Worm (Caenorhabditis elegans) whole organism, L2 larva: ENCODE results near the gene lit-1.

Experiments
- C34F6.9 ChIP-seq: fragments of 150-350 bp; optimal IDR thresholded peaks from 2 replicates; lab custom pipeline; 2014; ENCODE audit warnings: missing biosample characterization, missing genetic modification characterization
- F13H6.1 ChIP-seq: sonication (generic microtip); optimal IDR thresholded peaks from 2 replicates; lab custom pipeline; 2016; ENCODE audit warnings: missing genetic modification characterization, missing compliant biosample characterization
- R02D3.7 ChIP-seq: fragments of 150-350 bp; optimal IDR thresholded peaks from 2 replicates; lab custom pipeline; 2014; ENCODE audit warnings: missing biosample characterization, missing genetic modification characterization
- Y55F3AM.14 ChIP-seq: fragments of 200-800 bp; sonication (Bioruptor generic); optimal IDR thresholded peaks from 2 replicates; lab custom pipeline; 2018; ENCODE audit warnings: mild to moderate bottlenecking, missing genetic modification characterization, missing compliant biosample characterization
- ZK546.5 ChIP-seq: sonication (generic microtip); optimal IDR thresholded peaks from 2 replicates; lab custom pipeline; 2017; ENCODE audit warnings: missing biosample characterization, missing genetic modification characterization
- alr-1 ChIP-seq: fragments of 150-350 bp; optimal IDR thresholded peaks from 2 replicates; lab custom pipeline; 2014; ENCODE audit warnings: missing biosample characterization, missing genetic modification characterization
- aly-2 ChIP-seq: fragments of 150-350 bp; optimal IDR thresholded peaks from 2 replicates; lab custom pipeline; 2014; ENCODE audit warnings: missing biosample characterization, missing genetic modification characterization
- ama-1 ChIP-seq: fragments of 150-350 bp; optimal IDR thresholded peaks from 2 replicates; lab custom pipeline; 2018; ENCODE audit warnings: inconsistent platforms
- blmp-1 ChIP-seq: sonication (generic microtip); optimal IDR thresholded peaks from 2 replicates; lab custom pipeline; 2017; ENCODE audit warnings: missing genetic modification characterization, mild to moderate bottlenecking, missing compliant biosample characterization, antibody characterized with exemption, moderate library complexity; ENCODE audit not compliant: insufficient read depth
- ceh-16 ChIP-seq: fragments of 150-350 bp; optimal IDR thresholded peaks from 2 replicates; lab custom pipeline; 2014; ENCODE audit warnings: missing biosample characterization, missing genetic modification characterization
- ceh-82 ChIP-seq: fragments of 150-350 bp; optimal IDR thresholded peaks from 2 replicates; lab custom pipeline; 2014; ENCODE audit warnings: missing biosample characterization, missing genetic modification characterization
- crh-2 ChIP-seq: sonication (generic microtip); optimal IDR thresholded peaks from 2 replicates; lab custom pipeline; 2017; ENCODE audit warnings: missing biosample characterization, missing genetic modification characterization
- dmd-4 ChIP-seq: sonication (generic microtip); optimal IDR thresholded peaks from 2 replicates; lab custom pipeline; 2017; ENCODE audit warnings: missing biosample characterization, missing genetic modification characterization
- egl-27 ChIP-seq: sonication (generic microtip); optimal IDR thresholded peaks from 3 replicates; lab custom pipeline; 2017; ENCODE audit warnings: missing biosample characterization, missing genetic modification reagents, missing genetic modification characterization
- elt-1 ChIP-seq: fragments of 150-350 bp; optimal IDR thresholded peaks from 2 replicates; lab custom pipeline; 2014; ENCODE audit warnings: missing biosample characterization, missing genetic modification characterization
- elt-3 ChIP-seq: sonication (generic microtip); optimal IDR thresholded peaks from 2 replicates; lab custom pipeline; 2017; ENCODE audit warnings: missing biosample characterization, missing genetic modification characterization
- fos-1 ChIP-seq: fragments of 150-350 bp; optimal IDR thresholded peaks from 2 replicates; lab custom pipeline; 2014; ENCODE audit warnings: missing biosample characterization, missing genetic modification characterization
- gmeb-1 ChIP-seq: fragments of 150-350 bp; optimal IDR thresholded peaks from 2 replicates; lab custom pipeline; 2014; ENCODE audit warnings: missing biosample characterization, missing genetic modification characterization
- lin-11 ChIP-seq: fragments of 150-350 bp; sonication (generic microtip); optimal IDR thresholded peaks from 2 replicates; lab custom pipeline; 2014; ENCODE audit warnings: missing biosample characterization, missing genetic modification characterization, inconsistent platforms, mixed read lengths
- lin-13 ChIP-seq: fragments of 150-350 bp; optimal IDR thresholded peaks from 2 replicates; lab custom pipeline; 2014; ENCODE audit warnings: missing biosample characterization, missing genetic modification reagents, missing genetic modification characterization
- lin-39 ChIP-seq: fragments of 150-350 bp; optimal IDR thresholded peaks from 2 replicates; lab custom pipeline; 2014; ENCODE audit warnings: missing biosample characterization, missing genetic modification reagents, missing genetic modification characterization
- lsy-2 ChIP-seq, 2 experiments: fragments of 150-350 bp in 1 of 2; sonication (generic microtip) in 1 of 2; optimal IDR thresholded peaks; 2 replicates each; lab custom pipeline; 2014 to 2017; ENCODE audit warnings: missing biosample characterization in 2 of 2, missing genetic modification characterization in 2 of 2
- mab-5 ChIP-seq: fragments of 150-350 bp; optimal IDR thresholded peaks from 2 replicates; lab custom pipeline; 2014; ENCODE audit warnings: missing biosample characterization, missing genetic modification characterization
- mbf-1 ChIP-seq: sonication (generic microtip); optimal IDR thresholded peaks from 2 replicates; lab custom pipeline; 2017; ENCODE audit warnings: missing biosample characterization, missing genetic modification characterization
- mdl-1 ChIP-seq, 2 experiments: fragments of 150-350 bp in 1 of 2; sonication (generic microtip) in 1 of 2; optimal IDR thresholded peaks; 2 replicates each; lab custom pipeline; 2017; ENCODE audit warnings: missing biosample characterization in 2 of 2, missing genetic modification characterization in 2 of 2
- nhr-10 ChIP-seq: sonication (generic microtip); optimal IDR thresholded peaks from 2 replicates; lab custom pipeline; 2017; ENCODE audit warnings: missing biosample characterization, missing genetic modification characterization
- nhr-11 ChIP-seq: fragments of 150-350 bp; optimal IDR thresholded peaks from 2 replicates; lab custom pipeline; 2014; ENCODE audit warnings: missing biosample characterization, missing genetic modification characterization
- nhr-12 ChIP-seq: fragments of 150-350 bp; optimal IDR thresholded peaks from 2 replicates; lab custom pipeline; 2014; ENCODE audit warnings: missing biosample characterization, missing genetic modification characterization
- nhr-129 ChIP-seq: fragments of 150-350 bp; optimal IDR thresholded peaks from 2 replicates; lab custom pipeline; 2014; ENCODE audit warnings: missing biosample characterization, missing genetic modification characterization
- nhr-21 ChIP-seq: fragments of 150-350 bp; optimal IDR thresholded peaks from 2 replicates; lab custom pipeline; 2014; ENCODE audit warnings: missing biosample characterization, missing genetic modification characterization
- nhr-23 ChIP-seq: fragments of 150-350 bp; optimal IDR thresholded peaks from 2 replicates; lab custom pipeline; 2014; ENCODE audit warnings: missing biosample characterization, missing genetic modification reagents, missing genetic modification characterization
- nhr-237 ChIP-seq: fragments of 150-350 bp; optimal IDR thresholded peaks from 2 replicates; lab custom pipeline; 2014; ENCODE audit warnings: missing biosample characterization, missing genetic modification characterization
- nhr-25 ChIP-seq: fragments of 150-350 bp; sonication (generic microtip); optimal IDR thresholded peaks from 3 replicates; lab custom pipeline; 2014; ENCODE audit warnings: missing biosample characterization, missing genetic modification characterization
- nhr-6 ChIP-seq: fragments of 150-350 bp; optimal IDR thresholded peaks from 2 replicates; lab custom pipeline; 2014; ENCODE audit warnings: missing biosample characterization, missing genetic modification characterization
- nhr-77 ChIP-seq: fragments of 150-350 bp; optimal IDR thresholded peaks from 2 replicates; lab custom pipeline; 2014; ENCODE audit warnings: missing biosample characterization, missing genetic modification characterization
- peb-1 ChIP-seq: fragments of 150-350 bp; optimal IDR thresholded peaks from 2 replicates; lab custom pipeline; 2014; ENCODE audit warnings: missing biosample characterization, missing genetic modification characterization
- sem-4 ChIP-seq: fragments of 150-350 bp; optimal IDR thresholded peaks from 2 replicates; lab custom pipeline; 2014; ENCODE audit warnings: missing biosample characterization, missing genetic modification reagents, missing genetic modification characterization
- skn-1 ChIP-seq: sonication (generic microtip); optimal IDR thresholded peaks from 2 replicates; lab custom pipeline; 2017; ENCODE audit warnings: missing biosample characterization, missing genetic modification characterization
- sma-3 ChIP-seq: sonication (generic microtip); optimal IDR thresholded peaks from 2 replicates; lab custom pipeline; 2016; ENCODE audit warnings: missing genetic modification reagents, missing genetic modification characterization, missing compliant biosample characterization
- sma-9 ChIP-seq, 2 experiments: fragments of 150-350 bp in 1 of 2; sonication (generic microtip) in 1 of 2; optimal IDR thresholded peaks; 2 replicates each; lab custom pipeline; 2014 to 2016; ENCODE audit warnings: missing genetic modification characterization in 2 of 2, mild to moderate bottlenecking in 1 of 2, missing biosample characterization in 1 of 2, missing compliant biosample characterization in 1 of 2, missing genetic modification reagents in 1 of 2, moderate library complexity in 1 of 2
- snpc-4 ChIP-seq: fragments of 150-350 bp; optimal IDR thresholded peaks from 2 replicates; lab custom pipeline; 2014; ENCODE audit warnings: missing biosample characterization, missing genetic modification characterization
- unc-39 ChIP-seq: fragments of 150-350 bp; optimal IDR thresholded peaks from 2 replicates; lab custom pipeline; 2014; ENCODE audit warnings: missing biosample characterization, missing genetic modification characterization
- unc-55 ChIP-seq: fragments of 150-350 bp; sonication (generic microtip); optimal IDR thresholded peaks from 3 replicates; lab custom pipeline; 2014; ENCODE audit warnings: missing biosample characterization, missing genetic modification reagents, missing genetic modification characterization
- unc-62 ChIP-seq: fragments of 150-350 bp; optimal IDR thresholded peaks from 2 replicates; lab custom pipeline; 2014; ENCODE audit warnings: missing biosample characterization, missing genetic modification reagents, missing genetic modification characterization
- zag-1 ChIP-seq: fragments of 150-350 bp; optimal IDR thresholded peaks from 2 replicates; lab custom pipeline; 2014; ENCODE audit warnings: missing biosample characterization, missing genetic modification characterization
- ztf-1 ChIP-seq: fragments of 200-800 bp; sonication (Bioruptor generic); conservative IDR thresholded peaks from 2 replicates; pipeline ENCODE4 v1.3.6; 2022; ENCODE audit warnings: missing genetic modification characterization, missing compliant biosample characterization
- ztf-11 ChIP-seq: sonication (generic microtip); optimal IDR thresholded peaks from 2 replicates; lab custom pipeline; 2017; ENCODE audit warnings: missing biosample characterization, missing genetic modification characterization
- ztf-4 ChIP-seq: fragments of 150-350 bp; optimal IDR thresholded peaks from 2 replicates; lab custom pipeline; 2014; ENCODE audit warnings: missing biosample characterization, missing genetic modification characterization

The lit-1 gene

ce11 chrIII:13709122-13709521, 7.3 kb downstream of the lit-1 start:
- TF ChIP-seq nhr-25 (tag; lab: Kevin White, UChicago) (peak; percentile 4), gmeb-1 (no peak), nhr-129 (tag; lab: Kevin White, UChicago) (peak; percentile 30), nhr-6 (no peak), blmp-1 (peak; percentile 85), sma-3 (GFP tag; lab: Kevin White, UChicago) (peak; percentile 4)

ce11 chrIII:13710666-13711065, 8.9 kb downstream of the lit-1 start:
- TF ChIP-seq F13H6.1 (tag; lab: Kevin White, UChicago): peak; percentile 11
- peak; percentile 29 for TF ChIP-seq nhr-25 (tag; lab: Kevin White, UChicago)
- TF ChIP-seq sma-9 (GFP tag; optimal IDR thresholded peaks at IDR 0.05; lab: Kevin White, UChicago): peak; percentile 25
- no peak for TF ChIP-seq sma-9 (tag; optimal IDR thresholded peaks at IDR 0.05; lab: Kevin White, UChicago)
- TF ChIP-seq fos-1: no peak
- no peak for TF ChIP-seq nhr-10 (tag; lab: Kevin White, UChicago)
- TF ChIP-seq nhr-12 (tag; lab: Kevin White, UChicago): no peak
- no peak for TF ChIP-seq ama-1 (lab: Kevin White, UChicago)

- TF ChIP-seq sem-4 (tag; lab: Kevin White, UChicago): peak; percentile 41
- TF ChIP-seq snpc-4: no peak
- TF ChIP-seq zag-1 (tag; lab: Kevin White, UChicago): peak; percentile 36
- TF ChIP-seq nhr-12 (tag; lab: Kevin White, UChicago): no peak
- no peak for TF ChIP-seq ztf-1 (GFP tag; lab: Robert Waterston, UW)
- no peak for TF ChIP-seq nhr-77 (tag; lab: Kevin White, UChicago)
- TF ChIP-seq sma-9 (GFP tag; optimal IDR thresholded peaks at IDR 0.05; lab: Kevin White, UChicago): peak; percentile 87
- no peak for TF ChIP-seq sma-9 (tag; optimal IDR thresholded peaks at IDR 0.05; lab: Kevin White, UChicago)
- peak; percentile 16 for TF ChIP-seq C34F6.9
- peak; percentile 35 for TF ChIP-seq mab-5 (tag; lab: Kevin White, UChicago)
- TF ChIP-seq sma-3 (GFP tag; lab: Kevin White, UChicago): no peak
- TF ChIP-seq dmd-4 (tag; lab: Kevin White, UChicago): no peak
- no peak for TF ChIP-seq nhr-21 (tag; lab: Kevin White, UChicago)
- TF ChIP-seq F13H6.1 (tag; lab: Kevin White, UChicago): peak; percentile 99
- TF ChIP-seq crh-2 (tag; lab: Kevin White, UChicago): no peak
- TF ChIP-seq elt-1: no peak
- TF ChIP-seq nhr-10 (tag; lab: Kevin White, UChicago): no peak
- peak; percentile 7 for TF ChIP-seq fos-1
- TF ChIP-seq R02D3.7 (tag; lab: Kevin White, UChicago): no peak
- TF ChIP-seq Y55F3AM.14 (GFP tag; lab: Kevin White, UChicago): no peak
- TF ChIP-seq peb-1 (tag; lab: Kevin White, UChicago): no peak
- TF ChIP-seq mdl-1 (tag; optimal IDR thresholded peaks at IDR 0.05; lab: Kevin White, UChicago): peak in 1 of 2 experiments; percentile 40
- no peak for TF ChIP-seq nhr-11 (tag; lab: Kevin White, UChicago)
- TF ChIP-seq ztf-11 (tag; lab: Kevin White, UChicago): no peak
- TF ChIP-seq ztf-4 (tag; lab: Kevin White, UChicago): no peak
- no peak for TF ChIP-seq egl-27
- no peak for TF ChIP-seq elt-3
- TF ChIP-seq aly-2 (tag; lab: Kevin White, UChicago): no peak
- TF ChIP-seq mbf-1 (tag; lab: Kevin White, UChicago): no peak
- no peak for TF ChIP-seq nhr-25 (tag; lab: Kevin White, UChicago)
- TF ChIP-seq ZK546.5 (tag; lab: Kevin White, UChicago): no peak
- no peak for TF ChIP-seq nhr-129 (tag; lab: Kevin White, UChicago)
- no peak for TF ChIP-seq ceh-16 (tag; lab: Kevin White, UChicago)
- TF ChIP-seq lin-13 (GFP tag; lab: Kevin White, UChicago): peak; percentile 62
- no peak for TF ChIP-seq skn-1 (tag; lab: Kevin White, UChicago)
- TF ChIP-seq lin-11 (tag; lab: Kevin White, UChicago): peak; percentile 27
- TF ChIP-seq unc-39: no peak
- peak in 1 of 2 experiments; percentile 67 for TF ChIP-seq lsy-2 (tag; optimal IDR thresholded peaks at IDR 0.05; lab: Kevin White, UChicago)
- TF ChIP-seq lin-39: no peak
- TF ChIP-seq nhr-237 (tag; lab: Kevin White, UChicago): no peak
- no peak for TF ChIP-seq gmeb-1
- peak; percentile 9 for TF ChIP-seq blmp-1
- no peak for TF ChIP-seq unc-62
- TF ChIP-seq alr-1 (tag; lab: Kevin White, UChicago): no peak
- TF ChIP-seq ceh-82 (tag; lab: Kevin White, UChicago): no peak
- TF ChIP-seq unc-55 (GFP tag; lab: Kevin White, UChicago): peak; percentile 54
- TF ChIP-seq ama-1 (lab: Kevin White, UChicago): no peak
- TF ChIP-seq nhr-23 (tag; lab: Kevin White, UChicago): no peak
- no peak for TF ChIP-seq nhr-6
Observed at ce11 chrIII:13712854-13713293, 11.1 kb downstream of the lit-1 start.
